Worm (Caenorhabditis elegans) whole organism, L1 larva: Measurements from ENCODE around the gene F18E9.4.
"Not testable (repeated sequence)": the region's sequence is repeated elsewhere in the genome, so short reads cannot be mapped to it uniquely, and the experiment has no call there.

Source experiments
- blmp-1 ChIP-seq: fragments of 150-350 bp; optimal IDR thresholded peaks from 2 replicates; lab custom pipeline; 2014; ENCODE audit warnings: missing biosample characterization, missing genetic modification characterization
- ceh-63 ChIP-seq: fragments of 200-800 bp; sonication (Bioruptor generic); optimal IDR thresholded peaks from 2 replicates; lab custom pipeline; 2018; ENCODE audit warnings: mild to moderate bottlenecking, missing genetic modification characterization, missing compliant biosample characterization
- ztf-11 ChIP-seq, 2 experiments: sonication (generic microtip); optimal IDR thresholded peaks; 2 replicates each; lab custom pipeline; 2016 to 2017; ENCODE audit warnings: missing genetic modification characterization in 2 of 2, missing biosample characterization in 1 of 2, missing compliant biosample characterization in 1 of 2

DNA sequence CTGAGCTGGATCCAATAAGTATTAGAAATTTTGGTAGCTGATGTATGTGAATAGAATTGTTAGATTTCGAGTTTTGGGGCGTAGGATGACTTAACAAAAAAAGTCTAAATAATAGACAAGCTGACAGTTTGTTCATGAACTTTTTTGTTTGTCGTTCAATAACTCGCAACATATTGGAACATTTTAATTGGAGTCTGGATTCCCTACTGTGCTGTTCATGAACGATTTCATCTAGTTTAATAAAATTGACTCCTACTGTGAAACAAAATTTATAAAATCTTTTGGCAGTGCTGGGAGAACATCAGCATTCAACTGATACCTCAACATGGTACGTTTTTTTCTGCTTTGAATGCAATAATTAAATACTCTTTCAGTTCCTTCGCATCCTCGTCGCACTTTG lies 38.8 kb upstream of the F18E9.4 start, which contains the start of gene nspc-7:
- not testable (repeated sequence) for TF ChIP-seq blmp-1 (tag; lab: Kevin White, UChicago); ztf-11 (tag; optimal IDR thresholded peaks at IDR 0.05; lab: Kevin White, UChicago); ceh-63 (GFP tag; lab: Kevin White, UChicago)
